Fruit fly (Drosophila melanogaster) whole organism, prepupa: ENCODE results near the gene tok.
A peak's percentile ranks its signal among the peaks of the same experiment; 100 is the strongest.

Source experiments
- Blimp-1 ChIP-seq: fragments of 200-800 bp; sonication (Bioruptor generic); optimal IDR thresholded peaks from 3 replicates; lab custom pipeline; 2017; ENCODE audit warnings: missing biosample characterization, missing genetic modification characterization, mild to moderate bottlenecking, moderate library complexity, missing genetic modification reagents
- CG11294 ChIP-seq: fragments of 200-800 bp; sonication (Bioruptor generic); IDR thresholded peaks from 2 replicates; pipeline ENCODE4 v1.3.6; 2022; ENCODE audit warnings: missing biosample characterization, missing genetic modification characterization
- CG11762 ChIP-seq: fragments of 200-800 bp; sonication (Bioruptor generic); optimal IDR thresholded peaks from 3 replicates; lab custom pipeline; 2016; ENCODE audit warnings: missing biosample characterization, missing genetic modification characterization; ENCODE audit not compliant: insufficient read depth
- CG15336 ChIP-seq: fragments of 200-800 bp; sonication (Bioruptor generic); IDR thresholded peaks from 2 replicates; pipeline ENCODE4 v1.3.6; 2022; ENCODE audit warnings: missing biosample characterization, missing genetic modification characterization
- CG31627 ChIP-seq: fragments of 200-800 bp; sonication (Bioruptor generic); optimal IDR thresholded peaks from 3 replicates; lab custom pipeline; 2016; ENCODE audit warnings: missing biosample characterization, missing genetic modification characterization
- CG32006 ChIP-seq: fragments of 200-800 bp; sonication (Bioruptor generic); optimal IDR thresholded peaks from 3 replicates; lab custom pipeline; 2017; ENCODE audit warnings: missing biosample characterization, mild to moderate bottlenecking, missing genetic modification characterization
- CG6163 ChIP-seq: fragments of 200-800 bp; sonication (Bioruptor generic); IDR thresholded peaks from 3 replicates; pipeline ENCODE4 v1.3.6; 2022; ENCODE audit warnings: missing biosample characterization, missing genetic modification characterization
- CG6276 ChIP-seq: fragments of 200-800 bp; sonication (Bioruptor generic); optimal IDR thresholded peaks from 2 replicates; lab custom pipeline; 2017; ENCODE audit warnings: missing biosample characterization, mild to moderate bottlenecking, missing genetic modification characterization
- CG6792 ChIP-seq: fragments of 200-800 bp; sonication (Bioruptor generic); optimal IDR thresholded peaks from 3 replicates; lab custom pipeline; 2016; ENCODE audit warnings: missing biosample characterization, missing genetic modification characterization
- CG7368 ChIP-seq: fragments of 200-800 bp; sonication (Bioruptor generic); optimal IDR thresholded peaks from 3 replicates; lab custom pipeline; 2016; ENCODE audit warnings: missing biosample characterization, missing genetic modification characterization
- CG8119 ChIP-seq: fragments of 200-800 bp; sonication (Bioruptor generic); IDR thresholded peaks from 3 replicates; pipeline ENCODE4 v1.3.6; 2022; ENCODE audit warnings: missing biosample characterization, missing genetic modification characterization
- CG8319 ChIP-seq: fragments of 200-800 bp; sonication (Bioruptor generic); optimal IDR thresholded peaks from 3 replicates; lab custom pipeline; 2016; ENCODE audit warnings: missing biosample characterization, missing genetic modification characterization
- Eip78C ChIP-seq: fragments of 200-800 bp; sonication (Bioruptor generic); peaks from one replicate; lab custom pipeline; 2016; ENCODE audit warnings: missing biosample characterization, missing genetic modification characterization
- Ets96B ChIP-seq: fragments of 200-800 bp; optimal IDR thresholded peaks from 2 replicates; lab custom pipeline; 2019; ENCODE audit warnings: missing biosample characterization, mild to moderate bottlenecking, missing genetic modification characterization, moderate library complexity
- Gug ChIP-seq: fragments of 200-800 bp; sonication (Bioruptor generic); IDR thresholded peaks from 2 replicates; pipeline ENCODE4 v1.3.6; 2022; ENCODE audit warnings: missing biosample characterization, missing genetic modification characterization
- Hr39 ChIP-seq: fragments of 200-800 bp; sonication (Bioruptor generic); optimal IDR thresholded peaks from 2 replicates; lab custom pipeline; 2016; ENCODE audit warnings: missing biosample characterization, missing genetic modification characterization
- Hr4 ChIP-seq: fragments of 200-800 bp; sonication (Bioruptor generic); optimal IDR thresholded peaks from 3 replicates; lab custom pipeline; 2016; ENCODE audit warnings: missing biosample characterization, missing genetic modification characterization
- Met ChIP-seq: fragments of 200-800 bp; sonication (Bioruptor generic); optimal IDR thresholded peaks from 3 replicates; lab custom pipeline; 2016; ENCODE audit warnings: missing biosample characterization, missing genetic modification characterization
- OdsH ChIP-seq: fragments of 200-800 bp; sonication (Bioruptor generic); optimal IDR thresholded peaks from 3 replicates; lab custom pipeline; 2016; ENCODE audit warnings: missing biosample characterization, missing genetic modification characterization
- Smox ChIP-seq: fragments of 200-800 bp; sonication (Bioruptor generic); optimal IDR thresholded peaks from 3 replicates; lab custom pipeline; 2016; ENCODE audit warnings: missing biosample characterization, missing genetic modification characterization
- Sox102F ChIP-seq: fragments of 200-800 bp; sonication (Bioruptor generic); optimal IDR thresholded peaks from 2 replicates; lab custom pipeline; 2016; ENCODE audit warnings: missing biosample characterization, mild to moderate bottlenecking, missing genetic modification characterization
- Sox14 ChIP-seq: fragments of 200-800 bp; sonication (Bioruptor generic); optimal IDR thresholded peaks from 3 replicates; lab custom pipeline; 2016; ENCODE audit warnings: missing biosample characterization, missing genetic modification characterization
- achi ChIP-seq: fragments of 200-800 bp; sonication (Bioruptor generic); optimal IDR thresholded peaks from 3 replicates; lab custom pipeline; 2016; ENCODE audit warnings: missing biosample characterization, missing genetic modification characterization
- cyc ChIP-seq: fragments of 200-800 bp; sonication (Bioruptor generic); optimal IDR thresholded peaks from 3 replicates; lab custom pipeline; 2016; ENCODE audit warnings: missing biosample characterization, missing genetic modification characterization
- eg ChIP-seq: fragments of 200-800 bp; sonication (Bioruptor generic); IDR thresholded peaks from 3 replicates; pipeline ENCODE4 v1.3.6; 2022; ENCODE audit warnings: missing biosample characterization, missing genetic modification characterization
- esn ChIP-seq: fragments of 200-800 bp; sonication (Bioruptor generic); optimal IDR thresholded peaks from 2 replicates; lab custom pipeline; 2016; ENCODE audit warnings: missing biosample characterization, mild to moderate bottlenecking, missing genetic modification characterization, moderate library complexity
- fkh ChIP-seq: fragments of 200-800 bp; sonication (Bioruptor generic); optimal IDR thresholded peaks from 3 replicates; lab custom pipeline; 2017; ENCODE audit warnings: missing biosample characterization, mild to moderate bottlenecking, missing genetic modification characterization, moderate library complexity
- lz ChIP-seq: fragments of 200-800 bp; sonication (Bioruptor generic); optimal IDR thresholded peaks from 3 replicates; lab custom pipeline; 2016; ENCODE audit warnings: missing biosample characterization, missing genetic modification characterization
- pdm3 ChIP-seq: fragments of 200-800 bp; sonication (Bioruptor generic); optimal IDR thresholded peaks from 3 replicates; lab custom pipeline; 2016; ENCODE audit warnings: missing biosample characterization, missing genetic modification characterization
- salr ChIP-seq, 2 experiments: fragments of 200-800 bp; sonication (Bioruptor generic); optimal IDR thresholded peaks; 3 replicates each; lab custom pipeline; 2016 to 2018; ENCODE audit warnings: missing biosample characterization in 2 of 2, missing genetic modification characterization in 2 of 2, mild to moderate bottlenecking in 1 of 2
- svp ChIP-seq: fragments of 200-800 bp; sonication (Bioruptor generic); peaks from one replicate; lab custom pipeline; 2016; ENCODE audit warnings: missing biosample characterization, missing genetic modification characterization
- topi ChIP-seq: fragments of 200-800 bp; sonication (Bioruptor generic); optimal IDR thresholded peaks from 3 replicates; lab custom pipeline; 2016; ENCODE audit warnings: missing biosample characterization, missing genetic modification characterization
- vri ChIP-seq: fragments of 200-800 bp; sonication (Bioruptor generic); optimal IDR thresholded peaks from 3 replicates; lab custom pipeline; 2016; ENCODE audit warnings: missing biosample characterization, mild to moderate bottlenecking, missing genetic modification characterization

tok gene

DNA sequence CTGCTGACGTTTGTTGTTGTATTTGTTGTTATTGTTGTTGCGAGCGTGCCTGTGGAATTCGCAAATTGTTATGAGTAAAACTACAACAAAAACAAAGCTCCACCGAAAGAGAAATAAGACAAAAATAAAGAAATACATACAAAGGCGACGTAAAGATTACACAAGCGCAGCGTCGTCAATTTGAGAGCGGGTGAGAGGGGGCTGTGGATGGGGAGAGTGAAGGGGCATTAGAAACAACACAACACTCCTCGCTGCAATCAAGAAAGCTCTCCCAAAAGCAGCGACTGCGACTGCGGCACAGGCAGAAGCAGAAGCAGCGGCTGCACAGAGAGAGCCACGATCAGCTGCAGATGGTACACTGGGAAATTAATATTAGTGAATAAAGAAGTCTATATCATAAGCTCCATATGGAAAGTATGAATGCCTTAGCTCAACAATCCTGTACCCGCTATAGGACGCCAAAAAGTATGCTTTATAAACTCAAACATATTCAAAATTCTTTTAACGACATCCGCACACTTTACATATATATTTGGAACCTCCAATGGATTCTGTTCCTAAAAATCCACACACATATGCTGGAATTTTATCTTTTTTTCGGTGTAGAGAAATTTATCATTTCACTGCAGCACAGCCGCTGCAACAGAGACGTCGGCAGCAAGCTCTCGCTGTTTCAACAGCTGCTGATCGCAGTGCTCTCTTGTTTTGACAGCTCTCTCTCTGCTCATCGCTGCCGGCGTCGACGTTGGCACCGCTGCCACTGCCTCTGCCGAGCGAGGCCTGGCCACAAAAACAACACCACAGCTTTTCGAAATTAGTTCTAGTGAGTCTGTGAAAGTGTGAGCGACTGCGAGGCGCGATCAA lies 49.3 kb downstream of the tok start, which contains the start of gene CG13631 (continued):
- TF ChIP-seq vri (GFP tag; lab: Kevin White, UChicago): peak; percentile 93
- peak; percentile 97 for TF ChIP-seq CG11762
- peak; percentile 99 for TF ChIP-seq CG15336
- TF ChIP-seq CG11294 (GFP tag; lab: Robert Waterston, UW): peak; percentile 95
- peak; percentile 87 for TF ChIP-seq Ets96B
- TF ChIP-seq salr (GFP tag; optimal IDR thresholded peaks at IDR 0.05; lab: Kevin White, UChicago): peak; percentile 70 to 99
- TF ChIP-seq Eip78C (GFP tag; lab: Kevin White, UChicago): peak; percentile 99
- TF ChIP-seq Sox14: peak; percentile 98
- TF ChIP-seq Hr4 (GFP tag; lab: Kevin White, UChicago): peak; percentile 99
- peak; percentile 98 for TF ChIP-seq CG31627

DNA sequence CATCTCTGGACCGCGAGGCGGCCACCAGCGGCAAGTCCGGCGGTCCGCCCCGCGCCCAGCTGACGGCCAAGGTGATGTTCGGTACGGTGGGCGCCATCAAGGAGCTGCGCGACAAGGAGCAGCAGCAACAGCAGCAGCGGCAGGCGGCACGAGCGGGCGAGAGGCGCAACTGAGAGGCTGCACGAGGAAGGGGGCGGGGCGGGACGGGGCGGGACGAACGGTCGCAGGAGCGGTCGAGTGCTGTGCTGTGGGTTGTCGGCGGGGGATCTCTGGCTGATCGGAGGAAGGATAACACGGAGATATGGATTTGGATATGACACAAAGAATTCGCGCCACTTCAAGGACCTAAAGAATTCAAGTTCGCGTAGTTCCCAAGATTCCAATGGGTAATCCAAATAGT lies 50.1 kb downstream of the tok start:
- no peak for TF ChIP-seq eg
- TF ChIP-seq Sox14: no peak
- no peak for TF ChIP-seq lz (GFP tag; lab: Kevin White, UChicago)
- TF ChIP-seq Gug (GFP tag; lab: Robert Waterston, UW): no peak
- TF ChIP-seq Blimp-1 (GFP tag; lab: Kevin White, UChicago): no peak
- no peak for TF ChIP-seq CG8319
- no peak for TF ChIP-seq CG15336
- no peak for TF ChIP-seq pdm3 (GFP tag; lab: Kevin White, UChicago)
- no peak for TF ChIP-seq svp (GFP tag; lab: Kevin White, UChicago)

DNA sequence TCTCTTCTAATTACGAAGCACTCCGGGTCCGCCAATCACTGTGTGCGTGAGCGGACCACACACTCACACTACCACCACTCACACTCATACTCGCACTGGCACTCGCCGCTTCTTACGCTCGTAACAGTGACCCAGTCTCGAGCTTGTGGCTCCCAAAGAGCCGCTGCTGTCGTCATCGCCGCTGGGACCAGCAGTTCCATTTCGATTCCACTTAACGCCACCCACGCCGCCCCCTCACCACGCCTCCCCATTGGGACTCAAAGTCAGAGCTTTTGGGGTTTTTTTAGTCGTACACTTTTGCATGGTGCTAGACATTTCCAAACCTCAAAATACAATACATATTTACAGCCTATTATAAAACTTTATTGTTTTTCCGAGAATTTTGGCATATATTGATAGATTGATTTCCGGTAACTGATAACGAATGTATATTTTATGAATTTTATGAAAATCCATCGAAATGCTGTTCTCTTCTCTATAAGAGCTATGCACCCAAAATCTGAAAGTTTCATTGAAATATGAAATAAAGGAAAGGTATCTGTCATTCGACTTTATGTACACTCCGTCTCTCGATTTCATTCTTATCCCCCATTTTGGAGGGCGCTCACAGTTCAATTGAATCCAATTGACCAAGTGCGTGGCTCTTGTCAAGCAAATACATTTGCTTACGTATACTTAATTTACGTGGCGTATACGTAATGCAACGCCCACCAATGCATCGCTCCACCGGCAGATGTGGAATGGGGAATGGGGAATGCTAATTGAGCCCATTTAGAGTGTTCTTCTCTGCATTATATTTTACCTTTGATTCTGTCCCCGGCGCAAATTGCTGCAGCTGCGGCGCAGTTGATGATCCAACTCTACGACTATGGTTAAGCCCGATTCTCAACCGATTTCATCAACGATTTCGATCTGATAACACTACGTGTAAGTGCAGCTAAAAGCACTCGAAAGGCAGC lies 52.1 kb downstream of the tok start, which contains the start of gene CG42331:
TSS of gene CG42331 (plus strand) at position 909 of the 959 bp plus-strand sequence.
- no peak for TF ChIP-seq CG6276 (GFP tag; lab: Kevin White, UChicago)
- TF ChIP-seq Smox (GFP tag; lab: Kevin White, UChicago): peak; percentile 3
- peak; percentile 12 for TF ChIP-seq Hr4 (GFP tag; lab: Kevin White, UChicago)
- TF ChIP-seq Hr39 (GFP tag; lab: Kevin White, UChicago): peak; percentile 3
- TF ChIP-seq achi (GFP tag; lab: Kevin White, UChicago): peak; percentile 18
- TF ChIP-seq Sox102F (GFP tag; lab: Kevin White, UChicago): peak; percentile 10
- TF ChIP-seq eg: 0 out of 3 replicates have a peak, but pooled peaks have one; percentile 12
- TF ChIP-seq CG15336: 0 out of 2 replicates have a peak, but pooled peaks have one; percentile 13
- TF ChIP-seq esn (GFP tag; lab: Kevin White, UChicago): peak; percentile 42
- no peak for TF ChIP-seq CG8119 (GFP tag; lab: Robert Waterston, UW)
- TF ChIP-seq cyc (GFP tag; lab: Kevin White, UChicago): no peak
- no peak for TF ChIP-seq CG7368 (GFP tag; lab: Kevin White, UChicago)
- peak; percentile 15 for TF ChIP-seq CG6792 (GFP tag; lab: Kevin White, UChicago)
- 0 out of 3 replicates have a peak, but pooled peaks have one; percentile 19 for TF ChIP-seq CG6163 (GFP tag; lab: Robert Waterston, UW)
- TF ChIP-seq vri (GFP tag; lab: Kevin White, UChicago): no peak
- peak; percentile 18 for TF ChIP-seq lz (GFP tag; lab: Kevin White, UChicago)
- TF ChIP-seq svp (GFP tag; lab: Kevin White, UChicago): peak; percentile 91
- TF ChIP-seq pdm3 (GFP tag; lab: Kevin White, UChicago): no peak
- TF ChIP-seq Met (GFP tag; lab: Kevin White, UChicago): peak; percentile 11
- TF ChIP-seq topi (GFP tag; lab: Kevin White, UChicago): peak; percentile 15
- TF ChIP-seq fkh: peak; percentile 9
- peak; percentile 15 for TF ChIP-seq OdsH (GFP tag; lab: Kevin White, UChicago)
- TF ChIP-seq CG32006 (GFP tag; lab: Kevin White, UChicago): peak; percentile 14
